Fruit fly (Drosophila melanogaster) whole organism, prepupa: ENCODE data around the gene tow.

ENCODE experiments used
- CG10631 ChIP-seq: fragments of 200-800 bp; sonication (Bioruptor generic); optimal IDR thresholded peaks from 2 replicates; lab custom pipeline; 2016; ENCODE audit warnings: missing biosample characterization, missing genetic modification characterization
- CG32006 ChIP-seq: fragments of 200-800 bp; sonication (Bioruptor generic); optimal IDR thresholded peaks from 3 replicates; lab custom pipeline; 2017; ENCODE audit warnings: missing biosample characterization, mild to moderate bottlenecking, missing genetic modification characterization
- CG6163 ChIP-seq: fragments of 200-800 bp; sonication (Bioruptor generic); IDR thresholded peaks from 3 replicates; pipeline ENCODE4 v1.3.6; 2022; ENCODE audit warnings: missing biosample characterization, missing genetic modification characterization
- CG8632 ChIP-seq: fragments of 200-800 bp; sonication (Bioruptor generic); optimal IDR thresholded peaks from 3 replicates; lab custom pipeline; 2016; ENCODE audit warnings: missing biosample characterization, missing genetic modification characterization
- CG9139 ChIP-seq: fragments of 200-800 bp; sonication (Bioruptor generic); optimal IDR thresholded peaks from 3 replicates; lab custom pipeline; 2017; ENCODE audit warnings: missing biosample characterization, mild to moderate bottlenecking, missing genetic modification characterization
- Ets96B ChIP-seq: fragments of 200-800 bp; optimal IDR thresholded peaks from 2 replicates; lab custom pipeline; 2019; ENCODE audit warnings: missing biosample characterization, mild to moderate bottlenecking, missing genetic modification characterization, moderate library complexity
- achi ChIP-seq: fragments of 200-800 bp; sonication (Bioruptor generic); optimal IDR thresholded peaks from 3 replicates; lab custom pipeline; 2016; ENCODE audit warnings: missing biosample characterization, missing genetic modification characterization
- eg ChIP-seq: fragments of 200-800 bp; sonication (Bioruptor generic); IDR thresholded peaks from 3 replicates; pipeline ENCODE4 v1.3.6; 2022; ENCODE audit warnings: missing biosample characterization, missing genetic modification characterization
- pdm3 ChIP-seq: fragments of 200-800 bp; sonication (Bioruptor generic); optimal IDR thresholded peaks from 3 replicates; lab custom pipeline; 2016; ENCODE audit warnings: missing biosample characterization, missing genetic modification characterization

DNA sequence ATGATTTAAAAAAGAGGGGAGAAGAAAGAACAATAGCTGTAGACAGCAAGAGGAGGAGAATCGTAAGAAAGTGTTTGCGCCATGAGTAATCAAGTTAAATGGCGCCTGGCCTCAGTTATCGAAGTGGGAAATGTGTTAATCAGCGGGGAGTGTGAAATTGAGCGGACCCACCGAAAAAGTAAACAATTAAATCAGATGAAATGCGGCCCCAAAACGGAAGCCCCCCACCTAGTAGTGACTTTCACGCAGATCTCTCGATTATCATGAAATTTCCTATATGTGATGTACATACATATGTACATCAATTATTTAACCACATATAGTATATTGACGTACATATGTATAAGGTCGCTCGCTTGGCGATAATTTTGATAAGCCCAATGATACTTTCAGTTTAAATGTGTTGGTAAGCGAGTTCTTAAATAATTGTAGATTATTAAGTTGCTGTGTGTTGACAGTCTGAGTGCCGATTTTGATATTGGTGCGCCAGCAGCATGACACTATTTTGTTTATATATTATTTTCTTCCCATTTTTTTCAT, 34.0 kb downstream of the tow start:
- TF ChIP-seq pdm3 (GFP tag; lab: Kevin White, UChicago): no peak
- TF ChIP-seq CG9139 (GFP tag; lab: Kevin White, UChicago): no peak
- TF ChIP-seq eg (GFP tag; lab: Robert Waterston, UW): no peak
- TF ChIP-seq Ets96B (tag; lab: Kevin White, UChicago): no peak
- no peak for TF ChIP-seq CG8632 (GFP tag; lab: Kevin White, UChicago)
- TF ChIP-seq CG10631: no peak
- TF ChIP-seq achi (GFP tag; lab: Kevin White, UChicago): no peak
- no peak for TF ChIP-seq CG32006 (GFP tag; lab: Kevin White, UChicago)
- TF ChIP-seq CG6163 (GFP tag; lab: Robert Waterston, UW): no peak
